Fruit fly (Drosophila melanogaster) Kc167 (cell line): ENCODE results near the gene Or65a.

Experiments
- Myc ChIP-seq: fragments of >200 bp; optimal IDR thresholded peaks from 2 replicates; lab custom pipeline; 2017; ENCODE audit warnings: missing external identifiers
- Sin3A ChIP-seq: fragments of >200 bp; optimal IDR thresholded peaks from 2 replicates; lab custom pipeline; 2018; ENCODE audit warnings: missing external identifiers
- h ChIP-seq: fragments of >200 bp; optimal IDR thresholded peaks from 3 replicates; lab custom pipeline; 2018; ENCODE audit warnings: missing external identifiers
- insv ChIP-seq: fragments of >200 bp; optimal IDR thresholded peaks from 3 replicates; lab custom pipeline; 2018; ENCODE audit warnings: missing external identifiers
- psq ChIP-seq: fragments of >200 bp; optimal IDR thresholded peaks from 2 replicates; lab custom pipeline; 2017; ENCODE audit warnings: missing external identifiers
- ttk ChIP-seq: sonication (Bioruptor generic); optimal IDR thresholded peaks from 2 replicates; lab custom pipeline; 2017; ENCODE audit warnings: missing external identifiers

Or65a gene

dm6 chr3L:6352232-6352631, 31.8 kb downstream of the Or65a start, which contains the start of gene CG13300:
CG13300 (minus strand) TSS chr3L:6352390.
- TF ChIP-seq insv (lab: Kevin White, UChicago): no peak
- no peak for TF ChIP-seq ttk
- TF ChIP-seq Sin3A (lab: Kevin White, UChicago): no peak
- no peak for TF ChIP-seq psq (lab: Kevin White, UChicago)
- no peak for TF ChIP-seq Myc (lab: Kevin White, UChicago)
- no peak for TF ChIP-seq h (lab: Kevin White, UChicago)

DNA sequence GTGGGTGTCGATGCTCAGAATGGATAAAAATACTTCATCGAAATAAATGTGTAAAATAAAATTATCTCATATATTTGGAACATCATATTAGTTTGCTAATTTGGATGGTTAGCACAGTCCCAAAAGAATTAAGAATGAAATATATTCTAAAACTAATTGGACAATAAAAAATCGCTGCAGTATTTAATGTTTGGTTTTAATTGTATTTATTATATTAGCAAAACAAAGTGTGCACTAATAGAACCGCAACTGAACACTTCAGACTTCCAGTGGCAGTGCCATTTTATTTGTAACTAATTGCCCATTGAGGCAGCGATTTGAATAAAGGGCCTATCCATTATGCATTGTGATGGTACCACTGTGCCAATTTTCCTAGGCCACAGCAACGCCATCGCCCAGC, 34.6 kb downstream of the Or65a start:
- TF ChIP-seq h (lab: Kevin White, UChicago) (no peak), insv (lab: Kevin White, UChicago) (no peak)

DNA sequence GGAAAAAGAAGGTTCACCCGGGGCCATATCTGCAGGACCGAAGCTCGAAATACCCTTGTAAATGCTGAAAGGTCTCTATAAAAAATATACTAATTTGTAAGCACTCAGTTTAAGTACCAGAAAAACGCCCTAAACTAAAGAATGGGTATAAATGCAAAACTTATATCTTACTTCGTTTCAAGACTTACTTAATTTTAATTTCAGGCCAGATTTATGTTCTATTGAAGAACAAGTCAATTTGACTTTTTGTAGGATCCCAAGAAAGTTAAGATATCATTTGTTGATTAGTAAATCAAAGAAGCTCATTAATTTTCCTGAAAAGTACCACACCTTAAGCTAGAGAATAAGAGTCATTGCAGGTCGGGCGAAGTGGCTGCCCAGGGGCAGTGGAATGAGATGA, 36.7 kb downstream of the Or65a start:
- TF ChIP-seq insv (lab: Kevin White, UChicago) (no peak), psq (lab: Kevin White, UChicago) (no peak), Sin3A (lab: Kevin White, UChicago) (no peak), Myc (lab: Kevin White, UChicago) (no peak)

DNA sequence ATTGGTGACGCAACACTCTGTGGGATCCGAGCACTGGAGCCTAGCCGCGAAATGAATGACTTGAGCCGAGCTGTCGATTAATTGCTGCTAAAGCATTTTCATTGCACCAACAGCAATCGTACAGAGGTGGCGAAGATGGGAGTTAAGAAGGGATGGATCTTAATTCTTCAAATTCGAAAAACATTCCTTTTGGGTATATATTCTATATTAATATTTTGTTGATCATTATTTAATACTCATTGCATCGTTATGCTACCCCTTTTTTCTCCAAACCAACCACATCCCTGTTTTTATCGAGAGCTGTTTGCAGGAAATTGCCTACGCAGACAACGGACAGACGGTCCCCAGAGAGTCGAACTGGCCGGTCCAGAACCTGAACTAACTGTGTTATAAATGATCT, 38.1 kb downstream of the Or65a start:
- TF ChIP-seq ttk (no peak), Myc (lab: Kevin White, UChicago) (no peak), Sin3A (lab: Kevin White, UChicago) (no peak), psq (lab: Kevin White, UChicago) (no peak), h (lab: Kevin White, UChicago) (no peak), insv (lab: Kevin White, UChicago) (no peak)

DNA sequence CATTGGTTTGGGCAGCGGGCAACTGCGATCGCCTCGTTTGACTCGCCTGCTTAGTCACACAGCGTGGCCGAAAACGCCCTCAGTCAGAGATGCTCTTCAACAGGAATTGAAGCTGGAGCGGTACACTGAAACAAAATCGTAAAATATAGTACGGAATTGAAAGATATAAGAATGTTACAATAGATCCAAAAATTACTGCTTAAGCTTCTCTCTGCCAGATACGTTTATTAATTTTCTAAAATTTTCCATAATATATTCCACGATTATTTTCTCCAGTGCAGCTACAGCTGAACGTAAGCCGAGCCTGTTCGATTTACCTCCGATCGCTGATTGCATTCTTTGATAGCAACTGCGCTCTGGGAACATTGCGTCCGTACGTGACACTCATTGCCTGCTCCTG, 38.8 kb downstream of the Or65a start:
- TF ChIP-seq Sin3A (lab: Kevin White, UChicago): no peak
- no peak for TF ChIP-seq psq (lab: Kevin White, UChicago)

dm6 chr3L:6363626-6364025, 43.2 kb downstream of the Or65a start:
- no peak for TF ChIP-seq Myc (lab: Kevin White, UChicago)
- no peak for TF ChIP-seq psq (lab: Kevin White, UChicago)
- TF ChIP-seq h (lab: Kevin White, UChicago): no peak
- no peak for TF ChIP-seq Sin3A (lab: Kevin White, UChicago)
- no peak for TF ChIP-seq insv (lab: Kevin White, UChicago)
- TF ChIP-seq ttk: no peak

- TF ChIP-seq Sin3A (lab: Kevin White, UChicago): no peak
- no peak for TF ChIP-seq ttk
- no peak for TF ChIP-seq psq (lab: Kevin White, UChicago)
- no peak for TF ChIP-seq h (lab: Kevin White, UChicago)
- no peak for TF ChIP-seq insv (lab: Kevin White, UChicago)
- no peak for TF ChIP-seq Myc (lab: Kevin White, UChicago)
These were observed 43.8 kb downstream of the Or65a start for dm6 chr3L:6364217-6364616.

dm6 chr3L:6366629-6367028, 46.2 kb downstream of the Or65a start:
- TF ChIP-seq psq (lab: Kevin White, UChicago) (no peak), Sin3A (lab: Kevin White, UChicago) (no peak), insv (lab: Kevin White, UChicago) (no peak), ttk (no peak), Myc (lab: Kevin White, UChicago) (no peak), h (lab: Kevin White, UChicago) (no peak)

dm6 chr3L:6369638-6370195, 49.3 kb downstream of the Or65a start:
- no peak for TF ChIP-seq Sin3A (lab: Kevin White, UChicago)

DNA sequence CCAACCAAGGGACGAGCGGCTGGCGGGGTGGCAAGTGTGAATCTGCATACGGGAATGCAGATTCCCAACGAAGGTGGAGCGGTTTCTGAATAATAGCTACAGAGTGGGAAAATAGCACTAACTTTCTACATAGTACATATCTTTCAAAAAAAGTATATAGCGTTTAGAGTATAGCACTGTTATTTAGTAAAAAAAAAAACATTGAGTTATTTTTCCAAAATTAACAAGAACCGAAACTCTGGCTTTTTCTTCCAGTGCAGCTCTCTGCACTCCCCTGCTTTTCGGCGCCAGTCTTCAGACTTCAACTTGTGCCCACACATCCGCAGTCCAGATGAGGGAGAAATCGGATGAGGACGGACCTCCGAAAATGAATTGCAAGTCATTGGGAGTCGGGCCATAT, 51.0 kb downstream of the Or65a start:
- TF ChIP-seq ttk (no peak), psq (lab: Kevin White, UChicago) (no peak), Sin3A (lab: Kevin White, UChicago) (no peak), insv (lab: Kevin White, UChicago) (no peak), h (lab: Kevin White, UChicago) (no peak), Myc (lab: Kevin White, UChicago) (no peak)
